Fruit fly (Drosophila melanogaster): ENCODE measurements around the gene Edem1.

Gene Edem1

DNA sequence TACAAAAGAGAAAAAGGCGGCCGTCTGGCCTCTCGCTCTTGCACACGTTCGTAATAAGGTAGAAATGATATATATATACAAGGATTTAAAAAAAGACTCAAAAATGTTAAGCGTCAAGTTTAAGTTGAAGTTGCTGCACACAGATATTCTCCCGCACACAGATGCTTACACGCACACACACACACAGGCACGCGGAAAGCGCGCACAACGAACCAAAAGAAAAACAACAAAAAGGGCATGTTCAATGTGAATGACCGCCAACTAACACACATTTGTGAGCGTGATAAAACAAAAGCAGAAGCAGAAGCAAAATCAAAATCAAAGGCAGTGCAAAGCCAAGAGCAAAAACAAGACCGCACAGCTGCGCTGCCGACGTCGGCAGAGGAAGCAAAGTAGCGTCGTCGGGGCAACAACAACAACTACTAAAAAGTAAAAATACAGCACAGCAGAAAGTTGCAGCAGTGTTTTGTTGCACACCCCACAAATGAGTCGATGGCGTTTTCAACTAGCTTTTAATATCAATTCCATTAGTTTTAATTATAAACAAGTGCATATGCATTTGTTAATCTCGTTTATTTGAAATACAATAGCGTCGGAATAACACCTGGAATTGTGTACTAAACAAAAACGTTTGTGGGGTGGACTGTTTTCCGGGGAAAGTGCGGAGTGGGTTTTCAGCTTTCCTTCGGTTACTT is 38.7 kb upstream of the Edem1 start (continued):
- no peak for TF ChIP-seq CG2129 (GFP tag; IDR thresholded peaks at IDR 0.05; ENCODE audit: partially characterized antibody)
- peak; percentile 87 for TF ChIP-seq Rfx (GFP tag; IDR thresholded peaks at IDR 0.05)
- TF ChIP-seq CG10565 (GFP tag; optimal IDR thresholded peaks at IDR 0.05), result peak; percentile 88
- TF ChIP-seq CG3838 (GFP tag; optimal IDR thresholded peaks at IDR 0.05), result peak; percentile 85
- peak; percentile 87 for TF ChIP-seq CG13296 (GFP tag; optimal IDR thresholded peaks at IDR 0.05)
- TF ChIP-seq NfI (GFP tag; optimal IDR thresholded peaks at IDR 0.05), result peak; percentile 95
- peak; percentile 94 for TF ChIP-seq dpn (GFP tag; optimal IDR thresholded peaks at IDR 0.05)
- TF ChIP-seq Hr39 (optimal IDR thresholded peaks at IDR 0.05), result no peak
- peak; percentile 98 for TF ChIP-seq CG12219 (GFP tag; optimal IDR thresholded peaks at IDR 0.05)
- peak; percentile 71 for TF ChIP-seq CTCF (GFP tag; optimal IDR thresholded peaks at IDR 0.05)
- peak; percentile 92 for TF ChIP-seq dysf (GFP tag; IDR thresholded peaks at IDR 0.05)
- TF ChIP-seq z (GFP tag; IDR thresholded peaks at IDR 0.05), result peak; percentile 43; the same call in 1 of the 3 replicates
- TF ChIP-seq CG3163 (GFP tag; optimal IDR thresholded peaks at IDR 0.05), result no peak
- TF ChIP-seq ken (GFP tag; IDR thresholded peaks at IDR 0.05), result peak; percentile 98
- TF ChIP-seq Hey (tag; optimal IDR thresholded peaks at IDR 0.05), result peak; percentile 71
- TF ChIP-seq gcm2 (GFP tag; optimal IDR thresholded peaks at IDR 0.05), result peak; percentile 94
- TF ChIP-seq Atf-2 (GFP tag; optimal IDR thresholded peaks at IDR 0.05), result peak; percentile 95
- peak; percentile 98 for TF ChIP-seq CG2202 (tag; optimal IDR thresholded peaks at IDR 0.05)
- peak; percentile 84 for TF ChIP-seq CG6683 (GFP tag; optimal IDR thresholded peaks at IDR 0.05)
- peak; percentile 74 for TF ChIP-seq Oaz (GFP tag; IDR thresholded peaks at IDR 0.05)
- TF ChIP-seq trem (tag; optimal IDR thresholded peaks at IDR 0.05), result peak; percentile 96
- no peak for TF ChIP-seq cad (GFP tag; optimal IDR thresholded peaks at IDR 0.05)
- TF ChIP-seq Asciz (GFP tag; optimal IDR thresholded peaks at IDR 0.05), result peak; percentile 97
- TF ChIP-seq toy (GFP tag; IDR thresholded peaks at IDR 0.05), result peak; percentile 75
- TF ChIP-seq run (tag; optimal IDR thresholded peaks at IDR 0.05), result peak; percentile 94
- TF ChIP-seq lov (optimal IDR thresholded peaks at IDR 0.05), result no peak
- peak; percentile 98 for TF ChIP-seq lov (GFP tag; IDR thresholded peaks at IDR 0.05)
- peak; percentile 97 for TF ChIP-seq CG10959 (GFP tag; IDR thresholded peaks at IDR 0.05)
- TF ChIP-seq HmgZ (tag; optimal IDR thresholded peaks at IDR 0.05), result peak; percentile 91
- TF ChIP-seq CG15269 (tag; optimal IDR thresholded peaks at IDR 0.05), result peak; percentile 94
- TF ChIP-seq Drgx (GFP tag; IDR thresholded peaks at IDR 0.05), result peak; percentile 98
- TF ChIP-seq phol (tag; optimal IDR thresholded peaks at IDR 0.05), result peak; percentile 97
- peak; percentile 98 for TF ChIP-seq fd64A (GFP tag; optimal IDR thresholded peaks at IDR 0.05)
- TF ChIP-seq dati (GFP tag; IDR thresholded peaks at IDR 0.05), result peak; percentile 93
- TF ChIP-seq CG17328 (GFP tag; IDR thresholded peaks at IDR 0.05), result peak; percentile 98
- peak; percentile 51 for TF ChIP-seq ash1 (GFP tag; optimal IDR thresholded peaks at IDR 0.05)
- peak; percentile 99 for TF ChIP-seq ci (GFP tag; IDR thresholded peaks at IDR 0.05)
- TF ChIP-seq CG6272 (GFP tag; IDR thresholded peaks at IDR 0.05), result peak; percentile 90
- TF ChIP-seq CG14710 (tag; optimal IDR thresholded peaks at IDR 0.05), result peak; percentile 98
- peak; percentile 94 for TF ChIP-seq CG32767 (GFP tag; IDR thresholded peaks at IDR 0.05)
- peak; percentile 12 for TF ChIP-seq gfzf (GFP tag; optimal IDR thresholded peaks at IDR 0.05)
- TF ChIP-seq hkb (optimal IDR thresholded peaks at IDR 0.05), result no peak
- TF ChIP-seq hkb (GFP tag; IDR thresholded peaks at IDR 0.05), result peak; percentile 97
- peak; percentile 28 for TF ChIP-seq abd-A (tag; optimal IDR thresholded peaks at IDR 0.05)
- TF ChIP-seq gcm (GFP tag; optimal IDR thresholded peaks at IDR 0.05), result peak; percentile 97
- TF ChIP-seq CG15073 (GFP tag; optimal IDR thresholded peaks at IDR 0.05), result peak; percentile 77
- TF ChIP-seq vnd (GFP tag; IDR thresholded peaks at IDR 0.05; ENCODE audit: partially characterized antibody), result no peak
- no peak for TF ChIP-seq Lpt (GFP tag; optimal IDR thresholded peaks at IDR 0.05)
- TF ChIP-seq D19B (GFP tag; optimal IDR thresholded peaks at IDR 0.05), result peak; percentile 67
- TF ChIP-seq CkIIα-i1 (GFP tag; IDR thresholded peaks at IDR 0.05), result 0 out of 2 replicates have a peak, but pooled peaks have one; percentile 35
- no peak for TF ChIP-seq Scr (GFP tag; IDR thresholded peaks at IDR 0.05; ENCODE audit: partially characterized antibody)
- TF ChIP-seq mam (GFP tag; optimal IDR thresholded peaks at IDR 0.05), result peak; percentile 85
